Fruit fly (Drosophila melanogaster) whole organism, embryonic: ENCODE measurements around the gene soti.

Source experiments
- Atf-2 ChIP-seq: fragments of 200-800 bp; sonication (Bioruptor generic); optimal IDR thresholded peaks from 2 replicates; lab custom pipeline; 2016; ENCODE audit warnings: missing biosample characterization, missing genetic modification characterization
- CG10209 ChIP-seq: fragments of 200-800 bp; sonication (Bioruptor generic); optimal IDR thresholded peaks from 3 replicates; lab custom pipeline; 2017; ENCODE audit warnings: missing biosample characterization, mild to moderate bottlenecking, missing genetic modification characterization, missing genetic modification reagents
- CG11398 ChIP-seq: fragments of 200-800 bp; sonication (Bioruptor generic); optimal IDR thresholded peaks from 2 replicates; lab custom pipeline; 2016; ENCODE audit warnings: missing biosample characterization, missing genetic modification characterization
- CG11504 ChIP-seq: fragments of 200-800 bp; sonication (Bioruptor generic); optimal IDR thresholded peaks from 3 replicates; lab custom pipeline; 2019; ENCODE audit warnings: missing biosample characterization, mild to moderate bottlenecking, missing genetic modification characterization, moderate library complexity
- CG12769 ChIP-seq: fragments of 200-800 bp; sonication (Bioruptor generic); optimal IDR thresholded peaks from 2 replicates; lab custom pipeline; 2019; ENCODE audit warnings: missing biosample characterization, mild to moderate bottlenecking, missing genetic modification characterization, moderate library complexity
- CG13894 ChIP-seq: fragments of 200-800 bp; sonication (Bioruptor generic); optimal IDR thresholded peaks from 3 replicates; lab custom pipeline; 2018; ENCODE audit warnings: missing biosample characterization, mild to moderate bottlenecking, missing genetic modification characterization, moderate library complexity
- CG16815 ChIP-seq: fragments of 200-800 bp; sonication (Bioruptor generic); optimal IDR thresholded peaks from 3 replicates; lab custom pipeline; 2017; ENCODE audit warnings: missing biosample characterization, mild to moderate bottlenecking, missing genetic modification characterization
- CG18262 ChIP-seq: fragments of 200-800 bp; optimal IDR thresholded peaks from 3 replicates; lab custom pipeline; 2019; ENCODE audit warnings: missing biosample characterization, mild to moderate bottlenecking, missing genetic modification characterization, moderate library complexity
- CG2875 ChIP-seq: fragments of 200-800 bp; sonication (Bioruptor generic); optimal IDR thresholded peaks from 2 replicates; lab custom pipeline; 2017; ENCODE audit warnings: missing biosample characterization, mild to moderate bottlenecking, missing genetic modification characterization, missing genetic modification reagents
- CG4404 ChIP-seq: fragments of 200-800 bp; sonication (Bioruptor generic); IDR thresholded peaks from 2 replicates; pipeline ENCODE4 v1.3.6; 2022; ENCODE audit warnings: missing biosample characterization, missing genetic modification characterization
- CG4730 ChIP-seq: fragments of 200-800 bp; sonication (Bioruptor generic); IDR thresholded peaks from 2 replicates; pipeline ENCODE4 v1.3.6; 2022; ENCODE audit warnings: missing biosample characterization, missing genetic modification characterization
- CG7745 ChIP-seq: fragments of 200-800 bp; sonication (Bioruptor generic); optimal IDR thresholded peaks from 2 replicates; lab custom pipeline; 2018; ENCODE audit warnings: missing biosample characterization, mild to moderate bottlenecking, missing genetic modification characterization, moderate library complexity
- CG7963 ChIP-seq: fragments of 200-800 bp; sonication (Bioruptor generic); IDR thresholded peaks from 3 replicates; pipeline ENCODE4 v1.3.6; 2022; ENCODE audit warnings: missing biosample characterization, missing genetic modification characterization; ENCODE audit not compliant: partially characterized antibody
- Dfd ChIP-seq, 2 experiments: fragments of >200 bp; optimal IDR thresholded peaks; 2 replicates each; lab custom pipeline; 2017; ENCODE audit warnings: missing biosample characterization in 2 of 2, missing genetic modification characterization in 2 of 2
- Dip2 ChIP-seq: fragments of 200-800 bp; sonication (Bioruptor generic); IDR thresholded peaks from 2 replicates; pipeline ENCODE4 v1.3.6; 2022; ENCODE audit warnings: missing biosample characterization, missing genetic modification characterization
- Drgx ChIP-seq: fragments of 200-800 bp; sonication (Bioruptor generic); IDR thresholded peaks from 2 replicates; pipeline ENCODE4 v1.3.6; 2022; ENCODE audit warnings: missing biosample characterization, missing genetic modification characterization
- Gsc ChIP-seq: fragments of 200-800 bp; sonication (Bioruptor generic); IDR thresholded peaks from 2 replicates; pipeline ENCODE4 v1.3.6; 2022; ENCODE audit warnings: missing biosample characterization, missing genetic modification characterization
- Gug ChIP-seq: fragments of 200-800 bp; sonication (Bioruptor generic); IDR thresholded peaks from 4 replicates; pipeline ENCODE4 v1.3.6; 2022; ENCODE audit warnings: missing biosample characterization, missing genetic modification characterization
- Hr51 ChIP-seq, 2 experiments: fragments of 200-800 bp; sonication (Bioruptor generic); optimal IDR thresholded peaks; 2 replicates in 1 of 2; 3 replicates in 1 of 2; lab custom pipeline; 2016 to 2018; ENCODE audit warnings: missing biosample characterization in 2 of 2, missing genetic modification characterization in 2 of 2, mild to moderate bottlenecking in 1 of 2, moderate library complexity in 1 of 2
- Lim3 ChIP-seq: fragments of 200-800 bp; sonication (Bioruptor generic); IDR thresholded peaks from 2 replicates; pipeline ENCODE4 v1.3.6; 2022; ENCODE audit warnings: missing biosample characterization, missing genetic modification characterization
- Rx ChIP-seq: fragments of 200-800 bp; sonication (Bioruptor generic); IDR thresholded peaks from 2 replicates; pipeline ENCODE4 v1.3.6; 2022; ENCODE audit warnings: missing biosample characterization, missing genetic modification characterization
- Scr ChIP-seq: fragments of 200-800 bp; sonication (Bioruptor generic); IDR thresholded peaks from 2 replicates; pipeline ENCODE4 v1.3.6; 2022; ENCODE audit warnings: missing biosample characterization, missing genetic modification characterization; ENCODE audit not compliant: partially characterized antibody
- Sox102F ChIP-seq: fragments of 200-800 bp; sonication (Bioruptor generic); optimal IDR thresholded peaks from 2 replicates; lab custom pipeline; 2018; ENCODE audit warnings: missing biosample characterization, mild to moderate bottlenecking, missing genetic modification characterization, moderate library complexity
- YL-1 ChIP-seq: fragments of 200-800 bp; sonication (Bioruptor generic); optimal IDR thresholded peaks from 3 replicates; lab custom pipeline; 2017; ENCODE audit warnings: missing biosample characterization, mild to moderate bottlenecking, missing genetic modification characterization
- bsh ChIP-seq, 2 experiments: fragments of 200-800 bp; sonication (Bioruptor generic); optimal IDR thresholded peaks; 2 replicates each; lab custom pipeline; 2017 to 2018; ENCODE audit warnings: mild to moderate bottlenecking in 2 of 2, missing biosample characterization in 2 of 2, missing genetic modification characterization in 2 of 2, moderate library complexity in 1 of 2
- cad ChIP-seq: fragments of >200 bp; optimal IDR thresholded peaks from 2 replicates; lab custom pipeline; 2017; ENCODE audit warnings: missing biosample characterization, missing genetic modification characterization
- chm ChIP-seq: fragments of 200-800 bp; sonication (Bioruptor generic); IDR thresholded peaks from 2 replicates; pipeline ENCODE4 v1.3.6; 2022; ENCODE audit warnings: missing biosample characterization, missing genetic modification characterization
- dimm ChIP-seq: fragments of 200-800 bp; sonication (Bioruptor generic); IDR thresholded peaks from 2 replicates; pipeline ENCODE4 v1.3.6; 2022; ENCODE audit warnings: missing biosample characterization, missing genetic modification characterization
- dmrt11E ChIP-seq: fragments of 200-800 bp; sonication (Bioruptor generic); optimal IDR thresholded peaks from 3 replicates; lab custom pipeline; 2018; ENCODE audit warnings: missing biosample characterization, mild to moderate bottlenecking, missing genetic modification characterization, moderate library complexity
- dmrt99B ChIP-seq: fragments of 200-800 bp; sonication (Bioruptor generic); optimal IDR thresholded peaks from 2 replicates; lab custom pipeline; 2018; ENCODE audit warnings: missing biosample characterization, mild to moderate bottlenecking, missing genetic modification characterization, moderate library complexity
- ems ChIP-seq: fragments of 200-800 bp; sonication (Bioruptor generic); optimal IDR thresholded peaks from 3 replicates; lab custom pipeline; 2016; ENCODE audit warnings: missing biosample characterization, missing genetic modification characterization
- fd96Cb ChIP-seq: fragments of 200-800 bp; sonication (Bioruptor generic); optimal IDR thresholded peaks from 2 replicates; lab custom pipeline; 2018; ENCODE audit warnings: missing biosample characterization, mild to moderate bottlenecking, missing genetic modification characterization, moderate library complexity
- fru ChIP-seq: fragments of >200 bp; optimal IDR thresholded peaks from 2 replicates; lab custom pipeline; 2017
- gcm ChIP-seq: fragments of 200-800 bp; sonication (Bioruptor generic); optimal IDR thresholded peaks from 2 replicates; lab custom pipeline; 2019; ENCODE audit warnings: missing biosample characterization, mild to moderate bottlenecking, missing genetic modification characterization, moderate library complexity
- inv ChIP-seq: fragments of 200-800 bp; sonication (Bioruptor generic); IDR thresholded peaks from 2 replicates; pipeline ENCODE4 v1.3.6; 2022; ENCODE audit warnings: missing biosample characterization, missing genetic modification characterization; ENCODE audit not compliant: partially characterized antibody
- klu ChIP-seq: fragments of 200-800 bp; sonication (Bioruptor generic); IDR thresholded peaks from 2 replicates; pipeline ENCODE4 v1.3.6; 2022; ENCODE audit warnings: missing biosample characterization, missing genetic modification characterization
- nerfin-1 ChIP-seq: fragments of 200-800 bp; sonication (Bioruptor generic); optimal IDR thresholded peaks from 3 replicates; lab custom pipeline; 2019; ENCODE audit warnings: missing biosample characterization, mild to moderate bottlenecking, missing genetic modification characterization, moderate library complexity
- nom ChIP-seq: fragments of 200-800 bp; sonication (Bioruptor generic); optimal IDR thresholded peaks from 2 replicates; lab custom pipeline; 2017; ENCODE audit warnings: missing biosample characterization, missing genetic modification characterization, mild to moderate bottlenecking, moderate library complexity, missing genetic modification reagents
- pho ChIP-seq: fragments of 200-800 bp; sonication (Bioruptor generic); optimal IDR thresholded peaks from 2 replicates; lab custom pipeline; 2016; ENCODE audit warnings: missing biosample characterization, missing genetic modification characterization
- phol ChIP-seq: fragments of 200-800 bp; sonication (Bioruptor generic); optimal IDR thresholded peaks from 3 replicates; lab custom pipeline; 2018; ENCODE audit warnings: missing biosample characterization, mild to moderate bottlenecking, missing genetic modification characterization, moderate library complexity
- row ChIP-seq: fragments of 200-800 bp; sonication (Bioruptor generic); IDR thresholded peaks from 3 replicates; pipeline ENCODE4 v1.3.6; 2022; ENCODE audit warnings: missing biosample characterization, missing genetic modification characterization
- sens ChIP-seq: fragments of 200-800 bp; sonication (Bioruptor generic); peaks from one replicate; lab custom pipeline; 2016; ENCODE audit warnings: missing biosample characterization, missing genetic modification characterization
- sug ChIP-seq: fragments of 200-800 bp; optimal IDR thresholded peaks from 2 replicates; lab custom pipeline; 2019; ENCODE audit warnings: missing biosample characterization, mild to moderate bottlenecking, missing genetic modification characterization, moderate library complexity
- tll ChIP-seq, 2 experiments: fragments of 200-800 bp in 1 of 2; fragments of >200 bp in 1 of 2; sonication (Bioruptor generic) in 1 of 2; optimal IDR thresholded peaks; 2 replicates each; lab custom pipeline; 2017 to 2019; ENCODE audit warnings: missing biosample characterization in 2 of 2, missing genetic modification characterization in 2 of 2, mild to moderate bottlenecking in 1 of 2, moderate library complexity in 1 of 2
- ttk ChIP-seq: fragments of 200-800 bp; sonication (Bioruptor generic); IDR thresholded peaks from 2 replicates; pipeline ENCODE4 v2.1.2; 2022; ENCODE audit warnings: missing biosample characterization, missing genetic modification characterization
- twi ChIP-seq: fragments of 200-800 bp; optimal IDR thresholded peaks from 2 replicates; lab custom pipeline; 2019; ENCODE audit warnings: missing biosample characterization, mild to moderate bottlenecking, missing genetic modification characterization, moderate library complexity
- zen2 ChIP-seq: fragments of 200-800 bp; sonication (Bioruptor generic); IDR thresholded peaks from 3 replicates; pipeline ENCODE4 v1.3.6; 2022; ENCODE audit warnings: missing biosample characterization, missing genetic modification characterization; ENCODE audit not compliant: partially characterized antibody
- zfh2 ChIP-seq: fragments of 200-800 bp; sonication (Bioruptor generic); optimal IDR thresholded peaks from 2 replicates; lab custom pipeline; 2016; ENCODE audit warnings: missing biosample characterization, missing genetic modification characterization

soti gene

DNA sequence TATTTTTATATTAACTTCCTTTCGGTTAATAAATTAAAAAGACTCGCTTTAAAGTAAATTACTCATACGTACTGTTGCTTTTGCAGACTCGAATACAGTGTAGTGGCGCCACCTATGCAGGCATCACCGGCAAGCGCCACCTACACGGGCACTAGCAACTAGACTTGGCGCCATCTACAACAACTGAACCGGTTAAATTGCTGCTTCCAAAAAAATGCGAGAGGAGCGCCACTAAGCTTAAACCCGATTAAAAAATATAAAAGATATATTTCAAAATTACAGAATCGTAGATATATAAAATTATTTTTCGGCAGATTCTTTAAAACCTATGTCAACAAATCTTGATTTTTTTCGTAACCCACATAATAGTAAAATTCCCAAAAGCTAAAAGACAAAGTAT is 9.8 kb upstream of the soti start (continued):
- TF ChIP-seq ems (GFP tag; lab: Kevin White, UChicago): peak; percentile 85

DNA sequence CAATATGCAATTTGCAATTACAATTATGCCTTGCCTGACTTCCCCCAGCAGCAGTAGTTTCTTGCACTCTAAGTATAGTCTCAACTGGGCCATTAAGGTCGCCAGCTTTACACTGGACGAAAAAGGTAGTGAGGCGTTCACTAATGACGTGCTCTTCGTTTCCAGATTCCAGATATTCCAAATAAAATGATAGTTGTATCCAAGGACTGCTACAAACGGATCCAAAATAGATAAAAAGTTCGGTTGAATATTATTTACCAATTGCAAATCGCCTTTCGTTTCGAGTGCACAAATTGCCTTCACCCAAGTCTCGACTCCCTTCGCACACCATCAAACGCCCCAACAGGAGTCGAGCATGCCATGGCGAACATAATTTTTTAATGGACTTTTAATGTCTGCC is 9.0 kb upstream of the soti start:
- TF ChIP-seq CG10209 (GFP tag; lab: Kevin White, UChicago) (no peak), bsh (GFP tag; optimal IDR thresholded peaks at IDR 0.05; lab: Kevin White, UChicago) (peak in 1 of 2 experiments; percentile 62), klu (GFP tag; lab: Robert Waterston, UW) (no peak), CG11504 (peak; percentile 3), Sox102F (GFP tag; lab: Kevin White, UChicago) (peak; percentile 5), row (GFP tag; lab: Robert Waterston, UW) (peak; percentile 36; the same call in 1 of the 3 replicates), CG12769 (tag; lab: Kevin White, UChicago) (peak; percentile 5), Drgx (GFP tag; lab: Robert Waterston, UW) (peak; percentile 79), CG18262 (no peak), dmrt99B (tag; lab: Kevin White, UChicago) (peak; percentile 4), zfh2 (GFP tag; lab: Kevin White, UChicago) (no peak), Hr51 (GFP tag; optimal IDR thresholded peaks at IDR 0.05; lab: Kevin White, UChicago) (peak in 1 of 2 experiments; percentile 27)
- TF ChIP-seq, all 482 proteins: peak for 8

DNA sequence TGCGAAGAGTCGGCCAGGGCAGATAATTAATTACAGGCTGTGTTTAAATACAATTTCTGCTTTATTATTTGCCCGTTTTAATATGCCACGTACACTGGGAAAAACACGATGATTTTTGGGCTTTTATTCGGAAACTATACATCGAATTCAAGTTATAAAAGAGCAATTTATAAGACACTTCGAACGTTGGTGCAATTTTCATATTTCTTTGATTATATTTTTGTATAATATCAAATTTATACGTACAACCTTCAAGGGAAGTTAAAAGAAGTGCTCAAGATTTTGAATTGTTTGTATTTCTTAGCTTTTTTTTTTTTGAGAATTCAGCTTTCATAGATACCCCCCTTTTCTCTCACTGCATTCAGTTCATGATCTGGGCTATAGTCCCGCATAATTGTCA is 7.8 kb upstream of the soti start:
- no peak for TF ChIP-seq Dfd (GFP tag; optimal IDR thresholded peaks at IDR 0.05; lab: Kevin White, UChicago)
- no peak for TF ChIP-seq Gsc (GFP tag; lab: Robert Waterston, UW)
- no peak for TF ChIP-seq nerfin-1 (tag; lab: Kevin White, UChicago)
- peak; percentile 8 for TF ChIP-seq sens (GFP tag; lab: Kevin White, UChicago)
- no peak for TF ChIP-seq zen2
- no peak for TF ChIP-seq YL-1 (GFP tag; lab: Kevin White, UChicago)
- TF ChIP-seq dimm (GFP tag; lab: Robert Waterston, UW): no peak
- TF ChIP-seq CG4730 (GFP tag; lab: Robert Waterston, UW): no peak
- no peak for TF ChIP-seq tll (GFP tag; optimal IDR thresholded peaks at IDR 0.05; lab: Kevin White, UChicago)
- TF ChIP-seq fru (lab: Kevin White, UChicago): no peak
- TF ChIP-seq CG13894 (tag; lab: Kevin White, UChicago): no peak
- no peak for TF ChIP-seq CG7745 (tag; lab: Kevin White, UChicago)
- TF ChIP-seq phol (tag; lab: Kevin White, UChicago): peak; percentile 6
- peak; percentile 31 for TF ChIP-seq nom
- no peak for TF ChIP-seq Atf-2 (GFP tag; lab: Kevin White, UChicago)
- TF ChIP-seq CG7963 (GFP tag; lab: Robert Waterston, UW): no peak
- no peak for TF ChIP-seq Rx (GFP tag; lab: Robert Waterston, UW)
- TF ChIP-seq CG16815 (GFP tag; lab: Kevin White, UChicago): no peak
- TF ChIP-seq CG4404 (GFP tag; lab: Robert Waterston, UW): no peak
- no peak for TF ChIP-seq cad (GFP tag; lab: Kevin White, UChicago)
- TF ChIP-seq Scr (GFP tag; lab: Robert Waterston, UW): no peak
- TF ChIP-seq twi: no peak
- TF ChIP-seq Gug (GFP tag; lab: Robert Waterston, UW): no peak
- TF ChIP-seq CG2875 (GFP tag; lab: Kevin White, UChicago): no peak
- TF ChIP-seq Lim3 (GFP tag; lab: Robert Waterston, UW): no peak
- no peak for TF ChIP-seq pho (GFP tag; lab: Kevin White, UChicago)
- no peak for TF ChIP-seq sug
- TF ChIP-seq fd96Cb (tag; lab: Kevin White, UChicago): peak; percentile 6
- no peak for TF ChIP-seq ttk
- peak; percentile 22 for TF ChIP-seq gcm (GFP tag; lab: Kevin White, UChicago)
- TF ChIP-seq chm (GFP tag; lab: Robert Waterston, UW): no peak
- TF ChIP-seq CG11398 (GFP tag; lab: Kevin White, UChicago): no peak
- no peak for TF ChIP-seq dmrt11E (tag; lab: Kevin White, UChicago)
- no peak for TF ChIP-seq Dip2
- TF ChIP-seq inv (GFP tag; lab: Robert Waterston, UW): no peak
